Fruit fly (Drosophila melanogaster): ENCODE results near the gene Tango4.

Tango4 gene

DNA sequence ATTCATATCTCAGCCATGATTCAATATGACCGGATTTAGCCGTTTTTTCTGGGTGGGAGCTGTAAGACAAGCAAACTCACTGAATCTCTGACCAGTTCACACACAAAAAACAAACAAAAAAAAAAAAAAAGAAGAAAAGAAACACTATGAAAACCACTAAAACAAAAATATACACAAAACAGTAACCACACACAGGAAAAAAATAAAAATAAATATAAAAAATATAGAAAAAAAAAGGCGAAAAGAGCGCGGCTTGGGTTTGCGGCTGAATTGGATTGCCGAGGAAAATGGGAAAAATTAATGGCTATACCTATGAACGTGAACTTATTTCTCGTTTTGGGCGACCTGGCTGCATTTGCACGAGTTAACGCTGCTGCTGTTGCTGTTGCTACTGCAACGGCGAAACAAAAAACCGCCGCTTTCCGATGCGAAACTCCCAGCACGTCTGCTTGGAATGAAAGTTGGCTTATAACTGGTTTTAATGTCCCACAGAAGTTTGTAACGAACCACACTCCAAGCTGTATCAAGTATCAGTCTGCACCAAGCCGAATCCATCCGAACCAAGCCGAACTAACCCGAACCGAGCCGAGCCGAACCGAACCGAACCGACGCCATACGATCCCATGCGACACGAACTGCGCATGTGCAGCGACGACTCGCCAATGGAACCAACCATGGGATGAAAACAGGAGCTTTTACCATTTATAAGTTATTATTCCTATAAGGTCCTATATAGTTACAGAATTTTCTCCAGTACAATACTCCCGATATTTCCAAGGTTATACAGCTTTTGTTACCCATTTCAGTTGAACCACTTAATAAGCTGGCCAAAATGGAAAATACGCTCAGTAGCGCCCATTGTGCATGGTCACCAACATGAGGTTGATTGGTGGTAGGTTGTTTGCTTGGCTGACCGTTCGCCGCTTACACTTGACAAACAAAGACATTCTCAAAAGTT is 17.2 kb upstream of the Tango4 start, which contains the start of gene fw (continued):
- no peak for TF ChIP-seq CG7357 (GFP tag; IDR thresholded peaks at IDR 0.05)
- peak; percentile 77 for TF ChIP-seq CG12769 (tag; optimal IDR thresholded peaks at IDR 0.05)
- no peak for TF ChIP-seq hkb (optimal IDR thresholded peaks at IDR 0.05)
- peak; percentile 17; the same call in 1 of the 2 replicates for TF ChIP-seq hkb (GFP tag; IDR thresholded peaks at IDR 0.05)
- no peak for TF ChIP-seq cas (GFP tag; IDR thresholded peaks at IDR 0.05)
- no peak for TF ChIP-seq gro (GFP tag; optimal IDR thresholded peaks at IDR 0.05)
- no peak for TF ChIP-seq Ptx1 (GFP tag; IDR thresholded peaks at IDR 0.05)
- TF ChIP-seq lbe (GFP tag; optimal IDR thresholded peaks at IDR 0.05) = peak; percentile 66
- no peak for TF ChIP-seq B-H2 (GFP tag; optimal IDR thresholded peaks at IDR 0.05)
- TF ChIP-seq CG3065 (GFP tag; optimal IDR thresholded peaks at IDR 0.05) = no peak
- TF ChIP-seq Poxn (GFP tag; IDR thresholded peaks at IDR 0.05) = no peak
- no peak for TF ChIP-seq aop (GFP tag; IDR thresholded peaks at IDR 0.05)
- TF ChIP-seq CG10654 (GFP tag; optimal IDR thresholded peaks at IDR 0.05) = no peak
- TF ChIP-seq gce (GFP tag; IDR thresholded peaks at IDR 0.05) = no peak
- no peak for TF ChIP-seq CG1529 (GFP tag; optimal IDR thresholded peaks at IDR 0.05)
- TF ChIP-seq prd (optimal IDR thresholded peaks at IDR 0.05) = no peak
- peak; percentile 47; the same call in 1 of the 3 replicates for TF ChIP-seq prd (GFP tag; IDR thresholded peaks at IDR 0.05)
- no peak for TF ChIP-seq CkIIα-i1 (GFP tag; IDR thresholded peaks at IDR 0.05)
- peak; percentile 60; the same call in 1 of the 2 replicates for TF ChIP-seq Rfx (GFP tag; IDR thresholded peaks at IDR 0.05)
- no peak for TF ChIP-seq pnt (GFP tag; optimal IDR thresholded peaks at IDR 0.05)
- no peak for TF ChIP-seq insv (GFP tag; optimal IDR thresholded peaks at IDR 0.05)
- TF ChIP-seq CG7556 (GFP tag; optimal IDR thresholded peaks at IDR 0.05) = no peak
- TF ChIP-seq D19B (GFP tag; optimal IDR thresholded peaks at IDR 0.05) = no peak
- TF ChIP-seq CG10431 (GFP tag; optimal IDR thresholded peaks at IDR 0.05) = no peak
- TF ChIP-seq CG14965 (GFP tag; optimal IDR thresholded peaks at IDR 0.05; ENCODE audit: borderline replicate concordance) = no peak
- TF ChIP-seq sob (GFP tag; IDR thresholded peaks at IDR 0.05) = no peak
- TF ChIP-seq mirr (GFP tag; optimal IDR thresholded peaks at IDR 0.05) = no peak
- no peak for TF ChIP-seq seq (GFP tag; IDR thresholded peaks at IDR 0.05)
- no peak for TF ChIP-seq Dek (tag; optimal IDR thresholded peaks at IDR 0.05)
- no peak for TF ChIP-seq Oli (tag; optimal IDR thresholded peaks at IDR 0.05)
- peak; percentile 20 for TF ChIP-seq mam (GFP tag; optimal IDR thresholded peaks at IDR 0.05)
- no peak for TF ChIP-seq nau (GFP tag; optimal IDR thresholded peaks at IDR 0.05)
- TF ChIP-seq NC2α (GFP tag; optimal IDR thresholded peaks at IDR 0.05) = no peak
- TF ChIP-seq CG11695 (GFP tag; IDR thresholded peaks at IDR 0.05) = 0 out of 3 replicates have a peak, but pooled peaks have one; percentile 43
- peak; percentile 31; the same call in 1 of the 2 replicates for TF ChIP-seq CG10366 (GFP tag; IDR thresholded peaks at IDR 0.05)
- TF ChIP-seq Mes4 (GFP tag; optimal IDR thresholded peaks at IDR 0.05) = no peak
- TF ChIP-seq CG18764 (GFP tag; optimal IDR thresholded peaks at IDR 0.05) = no peak
- peak; percentile 3 for TF ChIP-seq tap (tag; optimal IDR thresholded peaks at IDR 0.05)
- peak; percentile 37; the same call in 1 of the 3 replicates for TF ChIP-seq zfh1 (GFP tag; IDR thresholded peaks at IDR 0.05)
- TF ChIP-seq CG6272 (GFP tag; IDR thresholded peaks at IDR 0.05) = 0 out of 2 replicates have a peak, but pooled peaks have one; percentile 21
- TF ChIP-seq CG8290 (GFP tag; optimal IDR thresholded peaks at IDR 0.05) = peak; percentile 31
- TF ChIP-seq CG8290 (tag; optimal IDR thresholded peaks at IDR 0.05) = peak in 1 of 2 experiments; percentile 35
- no peak for TF ChIP-seq Mad (GFP tag; optimal IDR thresholded peaks at IDR 0.05)
- TF ChIP-seq Ets97D (GFP tag; optimal IDR thresholded peaks at IDR 0.05) = no peak
- TF ChIP-seq Lhr (GFP tag; optimal IDR thresholded peaks at IDR 0.05) = no peak
- TF ChIP-seq Fer3 (tag; optimal IDR thresholded peaks at IDR 0.05) = peak; percentile 32
- no peak for TF ChIP-seq CG15601 (tag; optimal IDR thresholded peaks at IDR 0.05)
- peak; percentile 56; the same call in 1 of the 3 replicates for TF ChIP-seq Mrtf (GFP tag; IDR thresholded peaks at IDR 0.05)
- peak; percentile 38 for TF ChIP-seq CG7839 (tag; optimal IDR thresholded peaks at IDR 0.05)
- peak; percentile 16 for TF ChIP-seq CG7786 (GFP tag; optimal IDR thresholded peaks at IDR 0.05)

Data from whole organism, embryonic.